Fruit fly (Drosophila melanogaster): ENCODE results near the gene Sry-alpha.

Sry-alpha gene

dm6 chr3R:30043139-30043744 is 3.7 kb downstream of the Sry-alpha start, which contains the start of gene Sry-delta:
Gene Sry-delta, plus strand, starts transcription at chr3R:30043341.
- TF ChIP-seq CG1620 (GFP tag; optimal IDR thresholded peaks at IDR 0.05), result peak; percentile 90
- no peak for TF ChIP-seq cnc (optimal IDR thresholded peaks at IDR 0.05)
- TF ChIP-seq tj (GFP tag; optimal IDR thresholded peaks at IDR 0.05), result peak; percentile 85
- peak; percentile 76 for TF ChIP-seq bab1 (GFP tag; optimal IDR thresholded peaks at IDR 0.05)
- TF ChIP-seq Hr96 (GFP tag; optimal IDR thresholded peaks at IDR 0.05), result peak; percentile 90
- TF ChIP-seq Mnt (GFP tag; optimal IDR thresholded peaks at IDR 0.05), result peak; percentile 85
- no peak for TF ChIP-seq ovo (GFP tag; optimal IDR thresholded peaks at IDR 0.05)
- TF ChIP-seq CG5204 (GFP tag; optimal IDR thresholded peaks at IDR 0.05), result no peak
- TF ChIP-seq pad (GFP tag; optimal IDR thresholded peaks at IDR 0.05), result peak; percentile 64
- peak; percentile 60 for TF ChIP-seq CG14711 (tag; optimal IDR thresholded peaks at IDR 0.05)
- TF ChIP-seq CG12768 (GFP tag; optimal IDR thresholded peaks at IDR 0.05), result peak; percentile 65
- TF ChIP-seq toe (GFP tag; optimal IDR thresholded peaks at IDR 0.05), result peak; percentile 87
- TF ChIP-seq CG33017 (tag; optimal IDR thresholded peaks at IDR 0.05), result peak; percentile 61
- TF ChIP-seq CG7101 (tag; optimal IDR thresholded peaks at IDR 0.05), result peak; percentile 74
- TF ChIP-seq Crg-1 (GFP tag; optimal IDR thresholded peaks at IDR 0.05), result peak; percentile 71
- peak; percentile 59 for TF ChIP-seq Clk (GFP tag; optimal IDR thresholded peaks at IDR 0.05)
- peak; percentile 45 for TF ChIP-seq cic (GFP tag; optimal IDR thresholded peaks at IDR 0.05)
- peak; percentile 73 for TF ChIP-seq CG11617 (GFP tag; optimal IDR thresholded peaks at IDR 0.05)
- no peak for TF ChIP-seq kay (GFP tag; ENCODE audit: borderline replicate concordance)
- TF ChIP-seq CG7045 (GFP tag; optimal IDR thresholded peaks at IDR 0.05), result peak; percentile 73

- peak; percentile 91 for TF ChIP-seq Clk (GFP tag; optimal IDR thresholded peaks at IDR 0.05)
- TF ChIP-seq cic (GFP tag; optimal IDR thresholded peaks at IDR 0.05), result peak; percentile 62
- TF ChIP-seq CG5204 (GFP tag; optimal IDR thresholded peaks at IDR 0.05), result no peak
- peak; percentile 94 for TF ChIP-seq CG7101 (tag; optimal IDR thresholded peaks at IDR 0.05)
- TF ChIP-seq ovo (GFP tag; optimal IDR thresholded peaks at IDR 0.05), result peak; percentile 96
- peak; percentile 97 for TF ChIP-seq Crg-1 (GFP tag; optimal IDR thresholded peaks at IDR 0.05)
- TF ChIP-seq pad (GFP tag; optimal IDR thresholded peaks at IDR 0.05), result peak; percentile 86
- peak; percentile 87 for TF ChIP-seq CG33017 (tag; optimal IDR thresholded peaks at IDR 0.05)
- TF ChIP-seq cnc (optimal IDR thresholded peaks at IDR 0.05), result no peak
- peak; percentile 98 for TF ChIP-seq toe (GFP tag; optimal IDR thresholded peaks at IDR 0.05)
- peak; percentile 97 for TF ChIP-seq bab1 (GFP tag; optimal IDR thresholded peaks at IDR 0.05)
- peak; percentile 85 for TF ChIP-seq tj (GFP tag; optimal IDR thresholded peaks at IDR 0.05)
- peak; percentile 97 for TF ChIP-seq CG11617 (GFP tag; optimal IDR thresholded peaks at IDR 0.05)
- no peak for TF ChIP-seq kay (GFP tag; ENCODE audit: borderline replicate concordance)
- peak; percentile 85 for TF ChIP-seq CG14711 (tag; optimal IDR thresholded peaks at IDR 0.05)
- peak; percentile 95 for TF ChIP-seq Mnt (GFP tag; optimal IDR thresholded peaks at IDR 0.05)
- TF ChIP-seq CG7045 (GFP tag; optimal IDR thresholded peaks at IDR 0.05), result peak; percentile 93
- peak; percentile 99 for TF ChIP-seq Hr96 (GFP tag; optimal IDR thresholded peaks at IDR 0.05)
- peak; percentile 94 for TF ChIP-seq CG12768 (GFP tag; optimal IDR thresholded peaks at IDR 0.05)
- TF ChIP-seq CG1620 (GFP tag; optimal IDR thresholded peaks at IDR 0.05), result peak; percentile 96
Measured at dm6 chr3R:30046029-30047001, 6.8 kb downstream of the Sry-alpha start, which contains the start of the genes RpL32 and CG7943. Gene RpL32, minus strand, starts transcription at chr3R:30046161. Gene CG7943, plus strand, starts transcription at chr3R:30046470.

- no peak for TF ChIP-seq CG1620 (GFP tag; optimal IDR thresholded peaks at IDR 0.05)
- TF ChIP-seq CG5204 (GFP tag; optimal IDR thresholded peaks at IDR 0.05), result no peak
- no peak for TF ChIP-seq Clk (GFP tag; optimal IDR thresholded peaks at IDR 0.05)
Measured at dm6 chr3R:30050448-30050847, 10.9 kb downstream of the Sry-alpha start.

- no peak for TF ChIP-seq Hr96 (GFP tag; optimal IDR thresholded peaks at IDR 0.05)
- TF ChIP-seq cnc (optimal IDR thresholded peaks at IDR 0.05), result no peak
Measured at dm6 chr3R:30051933-30052332, 12.4 kb downstream of the Sry-alpha start, which contains the start of gene CG15528. Gene CG15528, minus strand, starts transcription at chr3R:30052112.

- peak; percentile 71 for TF ChIP-seq bab1 (GFP tag; optimal IDR thresholded peaks at IDR 0.05)
- TF ChIP-seq CG7101 (tag; optimal IDR thresholded peaks at IDR 0.05), result peak; percentile 43
- no peak for TF ChIP-seq cnc (optimal IDR thresholded peaks at IDR 0.05)
- TF ChIP-seq CG1620 (GFP tag; optimal IDR thresholded peaks at IDR 0.05), result peak; percentile 46
- TF ChIP-seq ovo (GFP tag; optimal IDR thresholded peaks at IDR 0.05), result peak; percentile 26
- peak; percentile 24 for TF ChIP-seq Mnt (GFP tag; optimal IDR thresholded peaks at IDR 0.05)
- TF ChIP-seq CG11617 (GFP tag; optimal IDR thresholded peaks at IDR 0.05), result no peak
- peak; percentile 40 for TF ChIP-seq cic (GFP tag; optimal IDR thresholded peaks at IDR 0.05)
- no peak for TF ChIP-seq kay (GFP tag; ENCODE audit: borderline replicate concordance)
- no peak for TF ChIP-seq CG7045 (GFP tag; optimal IDR thresholded peaks at IDR 0.05)
- peak; percentile 80 for TF ChIP-seq tj (GFP tag; optimal IDR thresholded peaks at IDR 0.05)
Measured at dm6 chr3R:30052455-30053046, 13.0 kb downstream of the Sry-alpha start, which contains the start of gene Jasper. Gene Jasper, plus strand, starts transcription at chr3R:30052514.

All from whole organism, adult.